Worm (Caenorhabditis elegans) whole organism, L4 larva: Measurements from ENCODE around the gene srh-295.

Source experiments
- jun-1 ChIP-seq: fragments of 150-350 bp; optimal IDR thresholded peaks from 2 replicates; lab custom pipeline; 2014; ENCODE audit warnings: missing biosample characterization, missing genetic modification reagents, missing genetic modification characterization
- nhr-237 ChIP-seq: sonication (generic microtip); optimal IDR thresholded peaks from 2 replicates; lab custom pipeline; 2017; ENCODE audit warnings: missing biosample characterization, missing genetic modification characterization

- TF ChIP-seq jun-1 (tag; lab: Kevin White, UChicago) (no peak), nhr-237 (tag; lab: Kevin White, UChicago) (no peak)
Measured at ce11 chrV:15327745-15328447, 2.5 kb upstream of the srh-295 start, which contains the start of gene ZK1037.6.
